Worm (Caenorhabditis elegans): ENCODE results near the gene fli-1.

fli-1 gene

DNA sequence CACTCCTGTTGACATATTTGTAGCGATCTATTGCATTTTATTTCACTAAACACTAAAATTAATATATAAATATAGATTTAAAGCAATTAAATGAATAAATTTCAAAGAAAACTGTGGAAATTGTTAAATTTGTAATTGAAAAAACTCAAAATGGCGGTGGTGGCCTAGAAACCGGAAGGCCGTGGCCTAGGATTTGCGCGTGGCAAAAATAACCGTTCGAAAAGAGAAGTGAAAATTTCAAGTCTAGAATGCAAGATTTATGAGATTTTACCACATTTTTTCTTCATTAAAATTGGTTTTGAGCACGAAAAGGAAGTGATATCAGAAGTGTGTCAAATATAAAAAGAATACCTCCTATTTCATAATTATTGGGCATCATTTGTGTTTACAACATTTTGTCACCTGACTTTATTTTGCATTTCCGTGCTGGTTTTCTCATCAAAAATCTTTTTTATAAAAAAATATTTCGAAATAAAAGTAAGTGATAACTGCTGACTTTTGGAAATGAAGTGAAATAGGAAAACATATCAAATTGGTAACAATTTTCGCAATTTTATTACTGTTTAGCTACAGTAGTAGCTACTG, at the start of gene fli-1:
Gene fli-1 (minus strand): TSS at position 58 of the 585 bp plus-strand sequence.
- TF ChIP-seq nfya-2 (GFP tag; IDR thresholded peaks at IDR 0.05) (no peak), ztf-18 (tag; optimal IDR thresholded peaks at IDR 0.05) (peak; percentile 48), F33H1.4 (GFP tag; IDR thresholded peaks at IDR 0.05) (peak; percentile 75), tlf-1 (GFP tag; optimal IDR thresholded peaks at IDR 0.05) (peak; percentile 16), atf-7 (tag; optimal IDR thresholded peaks at IDR 0.05) (no peak), rcor-1 (GFP tag; IDR thresholded peaks at IDR 0.05) (no peak), Y56A3A.18 (GFP tag; IDR thresholded peaks at IDR 0.05) (no peak), ekl-4 (GFP tag; IDR thresholded peaks at IDR 0.05) (no peak; the same call in 1 of the 2 replicates), dox-1 (GFP tag; IDR thresholded peaks at IDR 0.05) (peak; percentile 79), pbrm-1 (GFP tag; IDR thresholded peaks at IDR 0.05) (no peak), pha-4 (tag; optimal IDR thresholded peaks at IDR 0.05) (no peak), zim-3 (tag; optimal IDR thresholded peaks at IDR 0.05) (no peak), efl-1 (GFP tag; optimal IDR thresholded peaks at IDR 0.05) (peak; percentile 85), bed-2 (GFP tag; IDR thresholded peaks at IDR 0.05) (peak; percentile 73; the same call in 1 of the 2 replicates), F37B4.10 (GFP tag; IDR thresholded peaks at IDR 0.05) (no peak), tbx-9 (tag; optimal IDR thresholded peaks at IDR 0.05; ENCODE audit: borderline replicate concordance) (no peak), egl-18 (GFP tag; IDR thresholded peaks at IDR 0.05) (no peak), nhr-90 (tag; optimal IDR thresholded peaks at IDR 0.05) (no peak), ceh-27 (GFP tag; optimal IDR thresholded peaks at IDR 0.05) (peak; percentile 53), zfh-2 (GFP tag; conservative IDR thresholded peaks at IDR 0.05) (no peak), cebp-1 (GFP tag; IDR thresholded peaks at IDR 0.05) (peak; percentile 72; the same call in 1 of the 2 replicates), cebp-1 (tag; optimal IDR thresholded peaks at IDR 0.05) (peak; percentile 90), let-607 (tag; optimal IDR thresholded peaks at IDR 0.05) (no peak), mcd-1 (GFP tag; IDR thresholded peaks at IDR 0.05) (peak; percentile 47), lsl-1 (GFP tag; optimal IDR thresholded peaks at IDR 0.05) (peak; percentile 74), somi-1 (GFP tag; optimal IDR thresholded peaks at IDR 0.05) (no peak), Y95B8A.8 (GFP tag; IDR thresholded peaks at IDR 0.05) (0 out of 2 replicates have a peak, but pooled peaks have one; percentile 29), ztf-28 (GFP tag; IDR thresholded peaks at IDR 0.05) (peak; percentile 91), F10E7.11 (tag; optimal IDR thresholded peaks at IDR 0.05) (no peak), Y79H2A.3 (GFP tag; conservative IDR thresholded peaks at IDR 0.05) (0 out of 2 replicates have a peak, but pooled peaks have one; percentile 36), D2030.7 (GFP tag; IDR thresholded peaks at IDR 0.05) (peak; percentile 73), nfya-1 (tag; optimal IDR thresholded peaks at IDR 0.05; ENCODE audit: borderline replicate concordance, insufficient read depth) (no peak), B0035.1 (tag; optimal IDR thresholded peaks at IDR 0.05) (no peak), B0019.2 (GFP tag; conservative IDR thresholded peaks at IDR 0.05) (peak; percentile 68; the same call in 1 of the 2 replicates), rec-8 (tag; optimal IDR thresholded peaks at IDR 0.05) (no peak), Y53G8AR.9 (GFP tag; conservative IDR thresholded peaks at IDR 0.05) (no peak), attf-6 (GFP tag; IDR thresholded peaks at IDR 0.05) (no peak), dpl-1 (GFP tag; optimal IDR thresholded peaks at IDR 0.05) (peak; percentile 72), ama-1 (optimal IDR thresholded peaks at IDR 0.05) (no peak), ama-1 (GFP tag; optimal IDR thresholded peaks at IDR 0.05) (no peak), lin-40 (tag; optimal IDR thresholded peaks at IDR 0.05) (no peak), ztf-6 (GFP tag; IDR thresholded peaks at IDR 0.05) (no peak), aptf-2 (GFP tag; conservative IDR thresholded peaks at IDR 0.05) (no peak), nhr-120 (GFP tag; IDR thresholded peaks at IDR 0.05) (no peak), nhr-179 (tag; optimal IDR thresholded peaks at IDR 0.05) (no peak), ceh-58 (GFP tag; IDR thresholded peaks at IDR 0.05) (no peak), lin-54 (GFP tag; optimal IDR thresholded peaks at IDR 0.05) (peak; percentile 85)

Data from whole organism, young adult.